Worm (Caenorhabditis elegans) whole organism, L1 larva: Measurements from ENCODE around the gene Y113G7B.28.
A peak's percentile ranks its signal among the peaks of the same experiment; 100 is the strongest.

Experiments
- C04F5.9 ChIP-seq: sonication (generic microtip); optimal IDR thresholded peaks from 2 replicates; lab custom pipeline; 2016; ENCODE audit warnings: missing genetic modification characterization, missing compliant biosample characterization
- F16B12.6 ChIP-seq: fragments of 150-350 bp; optimal IDR thresholded peaks from 2 replicates; lab custom pipeline; 2014; ENCODE audit warnings: missing biosample characterization, missing genetic modification characterization
- aha-1 ChIP-seq: fragments of 150-350 bp; optimal IDR thresholded peaks from 2 replicates; lab custom pipeline; 2014; ENCODE audit warnings: missing biosample characterization, missing genetic modification characterization
- aly-2 ChIP-seq: fragments of 150-350 bp; optimal IDR thresholded peaks from 2 replicates; lab custom pipeline; 2014; ENCODE audit warnings: missing biosample characterization, missing genetic modification characterization
- ama-1 ChIP-seq: fragments of 150-350 bp; optimal IDR thresholded peaks from 2 replicates; lab custom pipeline; 2014
- ceh-63 ChIP-seq: fragments of 200-800 bp; sonication (Bioruptor generic); optimal IDR thresholded peaks from 2 replicates; lab custom pipeline; 2018; ENCODE audit warnings: mild to moderate bottlenecking, missing genetic modification characterization, missing compliant biosample characterization
- ceh-88 ChIP-seq: fragments of 200-800 bp; sonication (Bioruptor generic); IDR thresholded peaks from 2 replicates; pipeline ENCODE4 v1.3.6; 2022; ENCODE audit warnings: missing genetic modification characterization, missing compliant biosample characterization
- ces-1 ChIP-seq: fragments of 150-350 bp; optimal IDR thresholded peaks from 2 replicates; lab custom pipeline; 2014; ENCODE audit warnings: missing biosample characterization, missing genetic modification reagents, missing genetic modification characterization
- efl-1 ChIP-seq, 4 experiments: fragments of 150-350 bp; optimal IDR thresholded peaks in 3 of 4; peaks in 1 of 4; 1 replicate in 1 of 4; 2 replicates in 3 of 4; lab custom pipeline; 2014; ENCODE audit warnings: missing biosample characterization in 2 of 4, missing genetic modification characterization in 2 of 4, missing genetic modification reagents in 2 of 4
- elt-2 ChIP-seq: sonication (generic microtip); optimal IDR thresholded peaks from 2 replicates; lab custom pipeline; 2016; ENCODE audit warnings: missing genetic modification characterization, mild to moderate bottlenecking, inconsistent platforms, missing compliant biosample characterization, missing genetic modification reagents
- grh-1 ChIP-seq: fragments of 200-800 bp; sonication (Bioruptor generic); IDR thresholded peaks from 2 replicates; pipeline ENCODE4 v1.3.6; 2022; ENCODE audit warnings: missing genetic modification reagents, missing genetic modification characterization, missing compliant biosample characterization
- hlh-4 ChIP-seq: sonication (generic microtip); optimal IDR thresholded peaks from 2 replicates; lab custom pipeline; 2016; ENCODE audit warnings: mild to moderate bottlenecking, missing genetic modification characterization, missing compliant biosample characterization
- lin-14 ChIP-seq: fragments of 200-800 bp; sonication (Bioruptor generic); optimal IDR thresholded peaks from 2 replicates; lab custom pipeline; 2018; ENCODE audit warnings: mild to moderate bottlenecking, missing genetic modification characterization, moderate library complexity, missing compliant biosample characterization
- lin-15B ChIP-seq: fragments of 150-350 bp; sonication (generic microtip); optimal IDR thresholded peaks from 3 replicates; lab custom pipeline; 2014; ENCODE audit warnings: missing biosample characterization, missing genetic modification characterization
- lin-35 ChIP-seq, 2 experiments: fragments of 150-350 bp; optimal IDR thresholded peaks; 2 replicates each; lab custom pipeline; 2014; ENCODE audit warnings: missing biosample characterization in 2 of 2, missing genetic modification characterization in 2 of 2, missing genetic modification reagents in 2 of 2
- nhr-19 ChIP-seq: fragments of 200-800 bp; sonication (Bioruptor generic); conservative IDR thresholded peaks from 2 replicates; pipeline ENCODE4 v1.3.6; 2022; ENCODE audit warnings: missing genetic modification characterization, missing compliant biosample characterization
- nhr-20 ChIP-seq: sonication (generic microtip); optimal IDR thresholded peaks from 2 replicates; lab custom pipeline; 2016; ENCODE audit warnings: mild to moderate bottlenecking, missing genetic modification characterization, missing compliant biosample characterization
- nhr-237 ChIP-seq: fragments of 150-350 bp; optimal IDR thresholded peaks from 2 replicates; lab custom pipeline; 2014; ENCODE audit warnings: missing biosample characterization, missing genetic modification characterization
- nhr-28 ChIP-seq: fragments of 150-350 bp; optimal IDR thresholded peaks from 2 replicates; lab custom pipeline; 2014; ENCODE audit warnings: missing biosample characterization, missing genetic modification characterization
- nhr-47 ChIP-seq: sonication (generic microtip); optimal IDR thresholded peaks from 2 replicates; lab custom pipeline; 2016; ENCODE audit warnings: mild to moderate bottlenecking, missing genetic modification characterization, moderate library complexity, missing compliant biosample characterization
- nhr-77 ChIP-seq: fragments of 150-350 bp; optimal IDR thresholded peaks from 2 replicates; lab custom pipeline; 2014; ENCODE audit warnings: missing biosample characterization, missing genetic modification characterization
- pag-3 ChIP-seq: sonication (generic microtip); optimal IDR thresholded peaks from 2 replicates; lab custom pipeline; 2017; ENCODE audit warnings: missing genetic modification characterization, mild to moderate bottlenecking, missing compliant biosample characterization, antibody characterized with exemption, borderline replicate concordance; ENCODE audit not compliant: insufficient read depth
- pqm-1 ChIP-seq: sonication (generic microtip); optimal IDR thresholded peaks from 3 replicates; lab custom pipeline; 2017; ENCODE audit warnings: missing biosample characterization, missing genetic modification characterization
- sox-4 ChIP-seq: sonication (generic microtip); optimal IDR thresholded peaks from 2 replicates; lab custom pipeline; 2016; ENCODE audit warnings: missing genetic modification characterization, missing compliant biosample characterization
- sptf-1 ChIP-seq: fragments of 150-350 bp; optimal IDR thresholded peaks from 2 replicates; lab custom pipeline; 2014; ENCODE audit warnings: missing biosample characterization, missing genetic modification characterization
- sup-37 ChIP-seq: fragments of 200-800 bp; sonication (Bioruptor generic); optimal IDR thresholded peaks from 2 replicates; lab custom pipeline; 2018; ENCODE audit warnings: mild to moderate bottlenecking, missing genetic modification characterization, missing compliant biosample characterization
- tbx-2 ChIP-seq: sonication (generic microtip); optimal IDR thresholded peaks from 2 replicates; lab custom pipeline; 2016; ENCODE audit warnings: missing genetic modification characterization, missing compliant biosample characterization
- tlp-1 ChIP-seq: fragments of 150-350 bp; optimal IDR thresholded peaks from 2 replicates; lab custom pipeline; 2014; ENCODE audit warnings: missing biosample characterization, missing genetic modification characterization
- unc-130 ChIP-seq: fragments of 150-350 bp; optimal IDR thresholded peaks from 2 replicates; lab custom pipeline; 2017; ENCODE audit warnings: missing biosample characterization, missing genetic modification characterization, inconsistent platforms
- unc-62 ChIP-seq: fragments of 150-350 bp; optimal IDR thresholded peaks from 2 replicates; lab custom pipeline; 2014; ENCODE audit warnings: missing biosample characterization, missing genetic modification reagents, missing genetic modification characterization
- unc-98 ChIP-seq: fragments of 200-800 bp; sonication (Bioruptor generic); IDR thresholded peaks from 2 replicates; pipeline ENCODE4 v1.3.6; 2022; ENCODE audit warnings: missing genetic modification characterization, missing compliant biosample characterization
- xbp-1 ChIP-seq: sonication (generic microtip); optimal IDR thresholded peaks from 2 replicates; lab custom pipeline; 2016; ENCODE audit warnings: missing genetic modification characterization, missing compliant biosample characterization
- zip-4 ChIP-seq: fragments of 200-800 bp; sonication (Bioruptor generic); optimal IDR thresholded peaks from 2 replicates; lab custom pipeline; 2018; ENCODE audit warnings: mild to moderate bottlenecking, missing genetic modification characterization, moderate library complexity, missing compliant biosample characterization
- ztf-11 ChIP-seq, 2 experiments: sonication (generic microtip); optimal IDR thresholded peaks; 2 replicates each; lab custom pipeline; 2016 to 2017; ENCODE audit warnings: missing genetic modification characterization in 2 of 2, missing biosample characterization in 1 of 2, missing compliant biosample characterization in 1 of 2

Y113G7B.28 gene

ce11 chrV:20220604-20221003, 24.8 kb downstream of the Y113G7B.28 start:
- TF ChIP-seq ama-1 (lab: Kevin White, UChicago) = no peak
- TF ChIP-seq efl-1 (optimal IDR thresholded peaks at IDR 0.05; lab: Kevin White, UChicago) = no peak
- peak in 1 of 2 experiments; percentile 30 for TF ChIP-seq efl-1 (GFP tag; optimal IDR thresholded peaks at IDR 0.05 in 1 of 2; lab: Kevin White, UChicago)

- no peak for TF ChIP-seq ztf-11 (tag; optimal IDR thresholded peaks at IDR 0.05; lab: Kevin White, UChicago)
- TF ChIP-seq unc-98 (GFP tag; lab: Robert Waterston, UW) = no peak
- no peak for TF ChIP-seq nhr-19 (GFP tag; lab: Robert Waterston, UW)
- TF ChIP-seq aly-2 (tag; lab: Kevin White, UChicago) = no peak
- TF ChIP-seq hlh-4 = no peak
- TF ChIP-seq, all 84 proteins: peak for 0
These were observed 27.9 kb downstream of the Y113G7B.28 start for ce11 chrV:20223725-20224124.

ce11 chrV:20225312-20225711, 29.5 kb downstream of the Y113G7B.28 start:
- TF ChIP-seq ceh-63 (GFP tag; lab: Kevin White, UChicago) (no peak), elt-2 (tag; lab: Kevin White, UChicago) (peak; percentile 35), pqm-1 (tag; lab: Kevin White, UChicago) (no peak), lin-35 (GFP tag; optimal IDR thresholded peaks at IDR 0.05; lab: Kevin White, UChicago) (peak in 1 of 2 experiments; percentile 3), efl-1 (optimal IDR thresholded peaks at IDR 0.05; lab: Kevin White, UChicago) (no peak), efl-1 (GFP tag; optimal IDR thresholded peaks at IDR 0.05 in 1 of 2; lab: Kevin White, UChicago) (peak in 1 of 2 experiments; percentile 6), sup-37 (GFP tag; lab: Kevin White, UChicago) (no peak)

ce11 chrV:20233743-20234142, 38.0 kb downstream of the Y113G7B.28 start, which contains the start of gene Y113G7B.15:
Gene Y113G7B.15, minus strand, starts transcription at chrV:20233843.
- TF ChIP-seq tbx-2 (tag; lab: Kevin White, UChicago) = no peak
- no peak for TF ChIP-seq sox-4 (tag; lab: Kevin White, UChicago)
- no peak for TF ChIP-seq nhr-19 (GFP tag; lab: Robert Waterston, UW)
- TF ChIP-seq ceh-88 (GFP tag; lab: Robert Waterston, UW) = no peak
- TF ChIP-seq nhr-237 = no peak
- TF ChIP-seq F16B12.6 (tag; lab: Kevin White, UChicago) = no peak
- TF ChIP-seq lin-14 (GFP tag; lab: Kevin White, UChicago) = no peak

- TF ChIP-seq lin-15B (no peak), ces-1 (no peak), nhr-28 (tag; lab: Kevin White, UChicago) (no peak), sptf-1 (tag; lab: Kevin White, UChicago) (no peak), aha-1 (no peak), ama-1 (lab: Kevin White, UChicago) (no peak), grh-1 (GFP tag; lab: Robert Waterston, UW) (no peak), unc-130 (tag; lab: Kevin White, UChicago) (no peak), nhr-19 (GFP tag; lab: Robert Waterston, UW) (no peak), tlp-1 (tag; lab: Kevin White, UChicago) (no peak), xbp-1 (tag; lab: Kevin White, UChicago) (no peak), nhr-77 (no peak), sup-37 (GFP tag; lab: Kevin White, UChicago) (no peak)
These were observed 38.7 kb downstream of the Y113G7B.28 start for ce11 chrV:20234439-20234838.

- TF ChIP-seq pag-3 (no peak), unc-62 (GFP tag; lab: Kevin White, UChicago) (no peak), nhr-47 (no peak), zip-4 (no peak), C04F5.9 (no peak), pqm-1 (tag; lab: Kevin White, UChicago) (no peak), nhr-20 (no peak)
These were observed 39.4 kb downstream of the Y113G7B.28 start for ce11 chrV:20235231-20235630.
